Fruit fly (Drosophila melanogaster): Measurements from ENCODE around the gene CG15239.

- TF ChIP-seq CG8478 (optimal IDR thresholded peaks at IDR 0.05) (no peak), CTCF (optimal IDR thresholded peaks at IDR 0.05) (no peak)
Observed at dm6 chrX:3866104-3866503, 17.9 kb upstream of the CG15239 start.
